Worm (Caenorhabditis elegans) whole organism, L4 larva: ENCODE data around the gene mml-1.
A peak's percentile ranks its signal among the peaks of the same experiment; 100 is the strongest.

Experiments
- F26F4.8 ChIP-seq: fragments of 200-800 bp; sonication (Bioruptor generic); conservative IDR thresholded peaks from 2 replicates; pipeline ENCODE4 v1.3.6; 2022; ENCODE audit warnings: missing genetic modification characterization, missing compliant biosample characterization
- F37D6.2 ChIP-seq: sonication (generic microtip); optimal IDR thresholded peaks from 2 replicates; lab custom pipeline; 2016; ENCODE audit warnings: mild to moderate bottlenecking, missing genetic modification characterization, missing compliant biosample characterization
- F49E8.2 ChIP-seq: sonication (generic microtip); optimal IDR thresholded peaks from 2 replicates; lab custom pipeline; 2016; ENCODE audit warnings: missing compliant biosample characterization, mild to moderate bottlenecking, missing genetic modification characterization, borderline replicate concordance
- R02D3.7 ChIP-seq: fragments of 150-350 bp; sonication (generic microtip); optimal IDR thresholded peaks from 3 replicates; lab custom pipeline; 2014; ENCODE audit warnings: missing biosample characterization, missing genetic modification characterization
- Y48G9A.11 ChIP-seq: fragments of 200-800 bp; sonication (Bioruptor generic); IDR thresholded peaks from 2 replicates; pipeline ENCODE4 v1.3.6; 2022; ENCODE audit warnings: missing genetic modification reagents, missing genetic modification characterization, missing compliant biosample characterization
- Y75B8A.6 ChIP-seq: fragments of 200-800 bp; sonication (Bioruptor generic); IDR thresholded peaks from 2 replicates; pipeline ENCODE4 v1.3.6; 2022; ENCODE audit warnings: missing genetic modification reagents, missing genetic modification characterization, missing compliant biosample characterization
- ZK546.5 ChIP-seq, 2 experiments: sonication (generic microtip); optimal IDR thresholded peaks; 2 replicates each; lab custom pipeline; 2017; ENCODE audit warnings: missing biosample characterization in 2 of 2, missing genetic modification characterization in 2 of 2
- ama-1 ChIP-seq: fragments of 150-350 bp; optimal IDR thresholded peaks from 2 replicates; lab custom pipeline; 2014; ENCODE audit warnings: inconsistent platforms, mixed read lengths
- ceh-20 ChIP-seq: fragments of 200-800 bp; sonication (Bioruptor generic); IDR thresholded peaks from 2 replicates; pipeline ENCODE4 v1.3.6; 2022; ENCODE audit warnings: missing genetic modification reagents, missing genetic modification characterization, missing compliant biosample characterization
- ceh-32 ChIP-seq: sonication (generic microtip); optimal IDR thresholded peaks from 2 replicates; lab custom pipeline; 2016; ENCODE audit warnings: mild to moderate bottlenecking, missing genetic modification characterization, missing compliant biosample characterization; ENCODE audit not compliant: poor library complexity
- ceh-44 ChIP-seq: fragments of 200-800 bp; sonication (Bioruptor generic); IDR thresholded peaks from 2 replicates; pipeline ENCODE4 v1.3.6; 2022; ENCODE audit warnings: missing genetic modification reagents, missing genetic modification characterization, missing compliant biosample characterization
- ces-1 ChIP-seq: fragments of 150-350 bp; sonication (generic microtip); optimal IDR thresholded peaks from 4 replicates; lab custom pipeline; 2014; ENCODE audit warnings: missing biosample characterization, missing genetic modification reagents, missing genetic modification characterization
- cey-2 ChIP-seq: sonication (generic microtip); optimal IDR thresholded peaks from 3 replicates; lab custom pipeline; 2017; ENCODE audit warnings: missing genetic modification characterization, mild to moderate bottlenecking, missing compliant biosample characterization, antibody characterized with exemption, borderline replicate concordance; ENCODE audit not compliant: insufficient read depth
- daf-12 ChIP-seq: fragments of 150-350 bp; optimal IDR thresholded peaks from 2 replicates; lab custom pipeline; 2014; ENCODE audit warnings: missing biosample characterization, missing genetic modification reagents, missing genetic modification characterization
- daf-16 ChIP-seq, 3 experiments: sonication (generic microtip); optimal IDR thresholded peaks; 2 replicates each; lab custom pipeline; 2016 to 2017; ENCODE audit warnings: missing genetic modification characterization in 3 of 3, missing genetic modification reagents in 3 of 3, mild to moderate bottlenecking in 2 of 3, missing compliant biosample characterization in 2 of 3, missing biosample characterization in 1 of 3, moderate library complexity in 1 of 3
- dmd-6 ChIP-seq: fragments of 200-800 bp; sonication (Bioruptor generic); IDR thresholded peaks from 2 replicates; pipeline ENCODE4 v1.3.6; 2022; ENCODE audit warnings: missing genetic modification reagents, missing genetic modification characterization, missing compliant biosample characterization
- dmd-9 ChIP-seq: fragments of 200-800 bp; sonication (Bioruptor generic); IDR thresholded peaks from 2 replicates; pipeline ENCODE4 v1.3.6; 2022; ENCODE audit warnings: missing genetic modification reagents, missing genetic modification characterization, missing compliant biosample characterization
- dpl-1 ChIP-seq: fragments of 150-350 bp; optimal IDR thresholded peaks from 2 replicates; lab custom pipeline; 2014; ENCODE audit warnings: missing biosample characterization, missing genetic modification reagents, missing genetic modification characterization
- duxl-1 ChIP-seq: sonication (generic microtip); optimal IDR thresholded peaks from 2 replicates; lab custom pipeline; 2016; ENCODE audit warnings: mild to moderate bottlenecking, missing genetic modification characterization, moderate library complexity, missing compliant biosample characterization; ENCODE audit not compliant: poor library complexity
- egl-43 ChIP-seq: fragments of 200-800 bp; sonication (Bioruptor generic); IDR thresholded peaks from 2 replicates; pipeline ENCODE4 v1.3.6; 2022; ENCODE audit warnings: missing genetic modification reagents, missing genetic modification characterization, missing compliant biosample characterization
- hlh-11 ChIP-seq: fragments of 200-800 bp; sonication (Bioruptor generic); optimal IDR thresholded peaks from 2 replicates; lab custom pipeline; 2018; ENCODE audit warnings: mild to moderate bottlenecking, missing genetic modification characterization, missing compliant biosample characterization
- hlh-30 ChIP-seq: sonication (generic microtip); optimal IDR thresholded peaks from 2 replicates; lab custom pipeline; 2017; ENCODE audit warnings: antibody characterized with exemption, mild to moderate bottlenecking, missing genetic modification characterization, missing compliant biosample characterization; ENCODE audit not compliant: insufficient read depth
- lin-1 ChIP-seq: fragments of 200-800 bp; sonication (Bioruptor generic); IDR thresholded peaks from 2 replicates; pipeline ENCODE4 v1.3.6; 2022; ENCODE audit warnings: missing genetic modification reagents, missing genetic modification characterization, missing compliant biosample characterization
- lin-13 ChIP-seq: fragments of 150-350 bp; optimal IDR thresholded peaks from 2 replicates; lab custom pipeline; 2014; ENCODE audit warnings: missing biosample characterization, missing genetic modification reagents, missing genetic modification characterization
- lin-15B ChIP-seq: fragments of 150-350 bp; sonication (generic microtip); optimal IDR thresholded peaks from 3 replicates; lab custom pipeline; 2014; ENCODE audit warnings: missing biosample characterization, missing genetic modification characterization
- lin-29 ChIP-seq: fragments of 200-800 bp; sonication (Bioruptor generic); IDR thresholded peaks from 2 replicates; pipeline ENCODE4 v1.3.6; 2022; ENCODE audit warnings: missing genetic modification reagents, missing genetic modification characterization, missing compliant biosample characterization
- lin-38 ChIP-seq: fragments of 200-800 bp; sonication (Bioruptor generic); IDR thresholded peaks from 2 replicates; pipeline ENCODE4 v1.3.6; 2022; ENCODE audit warnings: missing genetic modification reagents, missing genetic modification characterization, missing compliant biosample characterization
- lin-39 ChIP-seq: fragments of 150-350 bp; optimal IDR thresholded peaks from 2 replicates; lab custom pipeline; 2014; ENCODE audit warnings: missing biosample characterization, missing genetic modification reagents, missing genetic modification characterization
- madf-9 ChIP-seq: fragments of 200-800 bp; sonication (Bioruptor generic); conservative IDR thresholded peaks from 2 replicates; pipeline ENCODE4 v1.3.6; 2022; ENCODE audit warnings: missing genetic modification reagents, missing genetic modification characterization, missing compliant biosample characterization
- mdl-1 ChIP-seq, 2 experiments: fragments of 150-350 bp in 1 of 2; sonication (generic microtip) in 1 of 2; optimal IDR thresholded peaks; 2 replicates each; lab custom pipeline; 2014 to 2017; ENCODE audit warnings: missing biosample characterization in 2 of 2, missing genetic modification characterization in 2 of 2
- mep-1 ChIP-seq: fragments of 150-350 bp; sonication (generic microtip); optimal IDR thresholded peaks from 3 replicates; lab custom pipeline; 2014; ENCODE audit warnings: missing biosample characterization, missing genetic modification characterization
- mxl-3 ChIP-seq: fragments of 200-800 bp; sonication (Bioruptor generic); optimal IDR thresholded peaks from 2 replicates; lab custom pipeline; 2018; ENCODE audit warnings: mild to moderate bottlenecking, missing genetic modification characterization, missing compliant biosample characterization
- nhr-25 ChIP-seq: sonication (generic microtip); optimal IDR thresholded peaks from 2 replicates; lab custom pipeline; 2017; ENCODE audit warnings: missing genetic modification characterization, mild to moderate bottlenecking, missing compliant biosample characterization, antibody characterized with exemption, moderate library complexity, borderline replicate concordance; ENCODE audit not compliant: insufficient read depth
- nhr-28 ChIP-seq: fragments of 150-350 bp; optimal IDR thresholded peaks from 2 replicates; lab custom pipeline; 2014; ENCODE audit warnings: missing biosample characterization, missing genetic modification characterization
- nhr-42 ChIP-seq: fragments of 200-800 bp; sonication (Bioruptor generic); IDR thresholded peaks from 2 replicates; pipeline ENCODE4 v1.3.6; 2022; ENCODE audit warnings: missing genetic modification characterization, missing compliant biosample characterization
- nhr-48 ChIP-seq: sonication (generic microtip); optimal IDR thresholded peaks from 2 replicates; lab custom pipeline; 2016; ENCODE audit warnings: mild to moderate bottlenecking, missing genetic modification characterization, missing compliant biosample characterization
- nhr-6 ChIP-seq: fragments of 150-350 bp; optimal IDR thresholded peaks from 2 replicates; lab custom pipeline; 2014; ENCODE audit warnings: missing biosample characterization, missing genetic modification characterization
- pha-4 ChIP-seq, 2 experiments: fragments of 150-350 bp in 1 of 2; fragments of 200-800 bp in 1 of 2; sonication (Bioruptor generic) in 1 of 2; IDR thresholded peaks in 1 of 2; optimal IDR thresholded peaks in 1 of 2; 2 replicates each; pipeline versions ENCODE4 v1.3.6 to Lab custom; 2014 to 2022; ENCODE audit warnings: missing genetic modification characterization in 2 of 2, missing genetic modification reagents in 2 of 2, missing biosample characterization in 1 of 2, missing compliant biosample characterization in 1 of 2
- rbr-2 ChIP-seq: sonication (generic microtip); optimal IDR thresholded peaks from 2 replicates; lab custom pipeline; 2016; ENCODE audit warnings: missing genotype, missing genetic modification characterization, missing compliant biosample characterization
- set-16 ChIP-seq: fragments of 200-800 bp; sonication (Bioruptor generic); IDR thresholded peaks from 2 replicates; pipeline ENCODE4 v1.3.6; 2022; ENCODE audit warnings: missing genetic modification reagents, missing genetic modification characterization, missing compliant biosample characterization
- snpc-4 ChIP-seq: fragments of 150-350 bp; optimal IDR thresholded peaks from 2 replicates; lab custom pipeline; 2014; ENCODE audit warnings: missing biosample characterization, missing genetic modification characterization
- spr-3 ChIP-seq: fragments of 200-800 bp; sonication (Bioruptor generic); optimal IDR thresholded peaks from 2 replicates; lab custom pipeline; 2018; ENCODE audit warnings: mild to moderate bottlenecking, missing genetic modification characterization, missing compliant biosample characterization
- unc-130 ChIP-seq: sonication (generic microtip); optimal IDR thresholded peaks from 2 replicates; lab custom pipeline; 2016; ENCODE audit warnings: missing genetic modification reagents, missing genetic modification characterization, missing compliant biosample characterization
- unc-62 ChIP-seq, 3 experiments: fragments of 150-350 bp in 1 of 3; sonication (generic microtip); optimal IDR thresholded peaks in 2 of 3; peaks in 1 of 3; 1 replicate in 1 of 3; 2 replicates in 2 of 3; lab custom pipeline; 2014 to 2017; ENCODE audit warnings: missing biosample characterization in 3 of 3, missing genetic modification characterization in 3 of 3, missing genetic modification reagents in 3 of 3, missing genotype in 1 of 3
- vab-7 ChIP-seq: fragments of 200-800 bp; sonication (Bioruptor generic); IDR thresholded peaks from 2 replicates; pipeline ENCODE4 v1.3.6; 2022; ENCODE audit warnings: missing genetic modification reagents, missing genetic modification characterization, missing compliant biosample characterization
- zag-1 ChIP-seq: fragments of 150-350 bp; optimal IDR thresholded peaks from 2 replicates; lab custom pipeline; 2014; ENCODE audit warnings: missing biosample characterization, missing genetic modification characterization
- zfp-3 ChIP-seq: fragments of 200-800 bp; sonication (Bioruptor generic); conservative IDR thresholded peaks from 2 replicates; pipeline ENCODE4 v1.3.6; 2022; ENCODE audit warnings: missing genetic modification reagents, missing genetic modification characterization, missing compliant biosample characterization
- ztf-7 ChIP-seq: fragments of 150-350 bp; optimal IDR thresholded peaks from 2 replicates; lab custom pipeline; 2014; ENCODE audit warnings: missing biosample characterization, missing genetic modification characterization

Gene mml-1

ce11 chrIII:7374681-7375271 is at the start of gene mml-1:
Gene mml-1, minus strand, starts transcription at chrIII:7374731.
- TF ChIP-seq spr-3 (GFP tag; lab: Kevin White, UChicago), result no peak
- TF ChIP-seq cey-2 (tag; lab: Kevin White, UChicago), result no peak
- no peak for TF ChIP-seq dpl-1
- TF ChIP-seq mdl-1 (tag; optimal IDR thresholded peaks at IDR 0.05; lab: Kevin White, UChicago), result no peak
- TF ChIP-seq zag-1 (tag; lab: Kevin White, UChicago), result no peak
- no peak for TF ChIP-seq Y48G9A.11 (GFP tag; lab: Robert Waterston, UW)
- no peak for TF ChIP-seq nhr-42 (GFP tag; lab: Robert Waterston, UW)
- TF ChIP-seq lin-15B (tag; lab: Kevin White, UChicago), result no peak
- peak; percentile 9 for TF ChIP-seq mep-1 (tag; lab: Kevin White, UChicago)
- TF ChIP-seq daf-16 (GFP tag; optimal IDR thresholded peaks at IDR 0.05; lab: Kevin White, UChicago), result no peak
- TF ChIP-seq daf-16 (tag; optimal IDR thresholded peaks at IDR 0.05; lab: Kevin White, UChicago), result peak; percentile 3
- no peak for TF ChIP-seq F49E8.2 (tag; lab: Kevin White, UChicago)
- TF ChIP-seq pha-4 (GFP tag; IDR thresholded peaks at IDR 0.05; lab: Robert Waterston, UW), result no peak
- no peak for TF ChIP-seq pha-4 (tag; optimal IDR thresholded peaks at IDR 0.05; lab: Kevin White, UChicago)
- TF ChIP-seq daf-12 (tag; lab: Kevin White, UChicago), result no peak
- TF ChIP-seq unc-62 (GFP tag; optimal IDR thresholded peaks at IDR 0.05 in 1 of 2; lab: Kevin White, UChicago), result peak in 1 of 2 experiments; percentile 24
- no peak for TF ChIP-seq unc-62 (tag; optimal IDR thresholded peaks at IDR 0.05; lab: Kevin White, UChicago)
- TF ChIP-seq ces-1, result no peak
- TF ChIP-seq snpc-4 (tag; lab: Kevin White, UChicago), result no peak
- peak; percentile 87 for TF ChIP-seq hlh-30 (tag; lab: Kevin White, UChicago)
- no peak for TF ChIP-seq ZK546.5 (tag; optimal IDR thresholded peaks at IDR 0.05; lab: Kevin White, UChicago)
- 0 out of 2 replicates have a peak, but pooled peaks have one; percentile 11 for TF ChIP-seq lin-38 (GFP tag; lab: Robert Waterston, UW)
- no peak for TF ChIP-seq vab-7 (GFP tag; lab: Robert Waterston, UW)
- no peak for TF ChIP-seq dmd-9 (GFP tag; lab: Robert Waterston, UW)
- TF ChIP-seq F37D6.2, result no peak
- TF ChIP-seq Y75B8A.6 (GFP tag; lab: Robert Waterston, UW), result no peak
- no peak for TF ChIP-seq lin-13
- no peak for TF ChIP-seq duxl-1 (tag; lab: Kevin White, UChicago)
- no peak for TF ChIP-seq ceh-44 (GFP tag; lab: Robert Waterston, UW)
- no peak for TF ChIP-seq ama-1 (lab: Kevin White, UChicago)
- no peak for TF ChIP-seq F26F4.8 (GFP tag; lab: Robert Waterston, UW)
- TF ChIP-seq set-16, result no peak
- TF ChIP-seq ztf-7 (tag; lab: Kevin White, UChicago), result no peak
- no peak for TF ChIP-seq mxl-3 (GFP tag; lab: Kevin White, UChicago)
- 0 out of 2 replicates have a peak, but pooled peaks have one; percentile 11 for TF ChIP-seq zfp-3
- TF ChIP-seq nhr-28, result no peak
- no peak for TF ChIP-seq ceh-32
- no peak for TF ChIP-seq madf-9 (GFP tag; lab: Robert Waterston, UW)
- TF ChIP-seq ceh-20, result no peak
- TF ChIP-seq dmd-6 (GFP tag; lab: Robert Waterston, UW), result peak; percentile 12; the same call in 1 of the 2 replicates
- no peak for TF ChIP-seq lin-39 (tag; lab: Kevin White, UChicago)
- TF ChIP-seq R02D3.7 (tag; lab: Kevin White, UChicago), result no peak
- TF ChIP-seq lin-29 (GFP tag; lab: Robert Waterston, UW), result no peak
- no peak for TF ChIP-seq nhr-6 (tag; lab: Kevin White, UChicago)
- no peak for TF ChIP-seq unc-130
- peak; percentile 37 for TF ChIP-seq hlh-11
- no peak for TF ChIP-seq egl-43 (GFP tag; lab: Robert Waterston, UW)
- TF ChIP-seq rbr-2 (tag; lab: Kevin White, UChicago), result no peak
- TF ChIP-seq lin-1 (GFP tag; lab: Robert Waterston, UW), result no peak
- TF ChIP-seq nhr-48 (tag; lab: Kevin White, UChicago), result no peak
- no peak for TF ChIP-seq nhr-25 (tag; lab: Kevin White, UChicago)
